Worm (Caenorhabditis elegans) whole organism, L3 larva: Measurements from ENCODE around the gene F23D12.4.

Experiments
- lsy-12 ChIP-seq: sonication (generic microtip); optimal IDR thresholded peaks from 2 replicates; lab custom pipeline; 2016; ENCODE audit warnings: mild to moderate bottlenecking, missing genetic modification characterization, missing compliant biosample characterization
- pqm-1 ChIP-seq: fragments of 150-350 bp; optimal IDR thresholded peaks from 2 replicates; lab custom pipeline; 2017; ENCODE audit warnings: missing biosample characterization, missing genetic modification characterization, inconsistent platforms
- snpc-4 ChIP-seq: fragments of 150-350 bp; optimal IDR thresholded peaks from 2 replicates; lab custom pipeline; 2014; ENCODE audit warnings: missing biosample characterization, missing genetic modification characterization
- zag-1 ChIP-seq: fragments of 150-350 bp; optimal IDR thresholded peaks from 2 replicates; lab custom pipeline; 2014; ENCODE audit warnings: missing biosample characterization, missing genetic modification characterization

DNA sequence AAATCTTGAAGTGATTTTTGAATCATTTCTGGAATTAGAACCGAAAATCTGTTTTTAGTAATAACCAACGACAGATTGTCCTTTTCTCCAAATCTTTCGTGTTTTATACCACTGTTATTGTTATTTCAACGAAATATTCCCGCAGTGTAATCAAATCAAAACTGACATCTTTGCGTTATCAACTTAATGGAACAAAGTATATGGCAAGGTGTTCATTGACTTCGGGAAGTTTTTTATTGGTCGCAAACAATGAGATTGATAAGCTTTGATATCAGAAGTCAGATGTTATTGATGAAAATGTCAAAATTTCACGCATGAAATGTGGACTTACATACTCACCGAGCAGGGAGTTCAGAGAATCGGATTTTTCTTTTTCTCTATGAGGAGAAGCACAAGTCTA, 20.1 kb upstream of the F23D12.4 start, which contains the start of gene F23D12.11:
- TF ChIP-seq pqm-1 (tag; lab: Kevin White, UChicago) (no peak), zag-1 (tag; lab: Kevin White, UChicago) (no peak), lsy-12 (tag; lab: Kevin White, UChicago) (no peak), snpc-4 (tag; lab: Kevin White, UChicago) (no peak)
